Fruit fly (Drosophila melanogaster): ENCODE measurements around the gene CG33985.

The CG33985 gene

dm6 chr3L:15495449-15495848 lies 31.2 kb downstream of the CG33985 start, which contains the start of gene CG12355:
CG12355 (minus strand) TSS chr3L:15495549.
- no peak for TF ChIP-seq Dif (GFP tag; optimal IDR thresholded peaks at IDR 0.05; ENCODE audit: partially characterized antibody)
- TF ChIP-seq dl (GFP tag; optimal IDR thresholded peaks at IDR 0.05; ENCODE audit: insufficient read depth in 1 of 2, partially characterized antibody in 2 of 2) = no peak
- no peak for TF ChIP-seq h (GFP tag; optimal IDR thresholded peaks at IDR 0.05)
- no peak for TF ChIP-seq Hnf4 (GFP tag; optimal IDR thresholded peaks at IDR 0.05)
- TF ChIP-seq sv (GFP tag; optimal IDR thresholded peaks at IDR 0.05) = no peak
- TF ChIP-seq CrebA (GFP tag; optimal IDR thresholded peaks at IDR 0.05; ENCODE audit: borderline replicate concordance) = no peak
- TF ChIP-seq sage (GFP tag; optimal IDR thresholded peaks at IDR 0.05) = no peak
- no peak for TF ChIP-seq pan (optimal IDR thresholded peaks at IDR 0.05)
- no peak for TF ChIP-seq Sp1 (GFP tag; optimal IDR thresholded peaks at IDR 0.05)
- no peak for TF ChIP-seq usp (GFP tag; optimal IDR thresholded peaks at IDR 0.05)
- no peak for TF ChIP-seq Rel (GFP tag; optimal IDR thresholded peaks at IDR 0.05)
- no peak for TF ChIP-seq Rel (tag; optimal IDR thresholded peaks at IDR 0.05)
- TF ChIP-seq woc (GFP tag; optimal IDR thresholded peaks at IDR 0.05) = no peak

dm6 chr3L:15494599-15495271 lies 31.9 kb downstream of the CG33985 start:
- no peak for TF ChIP-seq Dfd (GFP tag; optimal IDR thresholded peaks at IDR 0.05)
- TF ChIP-seq Hnf4 (GFP tag; optimal IDR thresholded peaks at IDR 0.05) = no peak
- TF ChIP-seq dmrt93B (GFP tag; optimal IDR thresholded peaks at IDR 0.05) = no peak
- TF ChIP-seq Hr83 (GFP tag; optimal IDR thresholded peaks at IDR 0.05; ENCODE audit: poor library complexity, severe bottlenecking) = no peak
- TF ChIP-seq foxo (GFP tag; optimal IDR thresholded peaks at IDR 0.05) = no peak
- no peak for TF ChIP-seq N (GFP tag; optimal IDR thresholded peaks at IDR 0.05)
- TF ChIP-seq psq (GFP tag; optimal IDR thresholded peaks at IDR 0.05) = no peak
- TF ChIP-seq Vsx2 (GFP tag; optimal IDR thresholded peaks at IDR 0.05; ENCODE audit: partially characterized antibody) = no peak

dm6 chr3L:15493886-15494598 lies 32.6 kb downstream of the CG33985 start:
- peak in 1 of 2 experiments; percentile 30 for TF ChIP-seq dl (GFP tag; optimal IDR thresholded peaks at IDR 0.05; ENCODE audit: insufficient read depth in 1 of 2, partially characterized antibody in 2 of 2)
- no peak for TF ChIP-seq Sp1 (GFP tag; optimal IDR thresholded peaks at IDR 0.05)
- TF ChIP-seq Vsx2 (GFP tag; optimal IDR thresholded peaks at IDR 0.05; ENCODE audit: partially characterized antibody) = peak; percentile 80
- TF ChIP-seq GATAd (GFP tag; optimal IDR thresholded peaks at IDR 0.05) = no peak
- no peak for TF ChIP-seq Mio (GFP tag; optimal IDR thresholded peaks at IDR 0.05)
- TF ChIP-seq Dif (GFP tag; optimal IDR thresholded peaks at IDR 0.05; ENCODE audit: partially characterized antibody) = peak; percentile 56

- TF ChIP-seq Hnf4 (GFP tag; optimal IDR thresholded peaks at IDR 0.05) = no peak
- no peak for TF ChIP-seq dmrt93B (GFP tag; optimal IDR thresholded peaks at IDR 0.05)
- no peak for TF ChIP-seq sv (GFP tag; optimal IDR thresholded peaks at IDR 0.05)
- TF ChIP-seq Abd-B (GFP tag; optimal IDR thresholded peaks at IDR 0.05) = no peak
- TF ChIP-seq Myc (optimal IDR thresholded peaks at IDR 0.05) = no peak
- no peak for TF ChIP-seq Vsx2 (GFP tag; optimal IDR thresholded peaks at IDR 0.05; ENCODE audit: partially characterized antibody)
- TF ChIP-seq woc (GFP tag; optimal IDR thresholded peaks at IDR 0.05) = no peak
- no peak for TF ChIP-seq Jra (GFP tag; optimal IDR thresholded peaks at IDR 0.05)
- no peak for TF ChIP-seq Hr78 (GFP tag; optimal IDR thresholded peaks at IDR 0.05)
- no peak for TF ChIP-seq brk (GFP tag; optimal IDR thresholded peaks at IDR 0.05)
- no peak for TF ChIP-seq h (GFP tag; optimal IDR thresholded peaks at IDR 0.05)
- no peak for TF ChIP-seq lola (GFP tag; optimal IDR thresholded peaks at IDR 0.05)
- TF ChIP-seq HLH106 (tag; optimal IDR thresholded peaks at IDR 0.05) = no peak
- no peak for TF ChIP-seq usp (GFP tag; optimal IDR thresholded peaks at IDR 0.05)
- TF ChIP-seq CrebA (GFP tag; optimal IDR thresholded peaks at IDR 0.05; ENCODE audit: borderline replicate concordance) = no peak
- TF ChIP-seq tai (GFP tag; optimal IDR thresholded peaks at IDR 0.05) = no peak
- no peak for TF ChIP-seq Hr83 (GFP tag; optimal IDR thresholded peaks at IDR 0.05; ENCODE audit: poor library complexity, severe bottlenecking)
These were observed 41.3 kb downstream of the CG33985 start, which contains the start of gene Ran-like for dm6 chr3L:15485302-15485701. Ran-like (minus strand) TSS chr3L:15485402.
